Fruit fly (Drosophila melanogaster) S2 (cell line): ENCODE data around the gene CG43897.
"Not testable (repeated sequence)": the region's sequence is repeated elsewhere in the genome, so short reads cannot be mapped to it uniquely, and the experiment has no call there.

Experiments used
- CG8478 ChIP-seq: fragments of >200 bp; optimal IDR thresholded peaks from 2 replicates; lab custom pipeline; 2018
- CTCF ChIP-seq, 2 experiments: fragments of >200 bp; optimal IDR thresholded peaks; 2 replicates each; lab custom pipeline; 2018

Gene CG43897

dm6 chr3L:9813345-9813897, at the start of gene CG43897:
Gene CG43897, plus strand, starts transcription at chr3L:9813847.
- no peak for TF ChIP-seq CG8478 (lab: Kevin White, UChicago)
- no peak for TF ChIP-seq CTCF (optimal IDR thresholded peaks at IDR 0.05; lab: Kevin White, UChicago)

DNA sequence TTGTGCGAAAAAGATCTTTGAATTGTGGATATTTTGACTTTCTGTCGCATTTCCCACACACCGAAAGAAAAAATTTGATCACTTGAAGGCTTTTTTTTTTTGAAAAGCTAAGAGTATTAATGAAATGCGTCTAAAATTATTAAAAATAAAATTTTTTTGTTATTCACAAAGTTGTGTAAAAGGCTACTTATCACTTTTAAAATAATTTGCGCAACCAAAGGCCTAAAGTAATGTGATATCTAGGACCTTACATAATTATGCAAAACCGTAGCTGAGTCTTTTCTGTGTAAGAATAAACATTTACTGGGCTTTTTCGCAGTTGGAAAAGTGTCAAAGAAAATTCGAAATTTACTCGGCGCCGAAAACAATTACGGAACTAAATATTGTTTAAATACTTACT, 49.3 kb upstream of the CG43897 start:
- TF ChIP-seq CG8478 (lab: Kevin White, UChicago): no peak
- TF ChIP-seq CTCF (optimal IDR thresholded peaks at IDR 0.05; lab: Kevin White, UChicago): no peak

DNA sequence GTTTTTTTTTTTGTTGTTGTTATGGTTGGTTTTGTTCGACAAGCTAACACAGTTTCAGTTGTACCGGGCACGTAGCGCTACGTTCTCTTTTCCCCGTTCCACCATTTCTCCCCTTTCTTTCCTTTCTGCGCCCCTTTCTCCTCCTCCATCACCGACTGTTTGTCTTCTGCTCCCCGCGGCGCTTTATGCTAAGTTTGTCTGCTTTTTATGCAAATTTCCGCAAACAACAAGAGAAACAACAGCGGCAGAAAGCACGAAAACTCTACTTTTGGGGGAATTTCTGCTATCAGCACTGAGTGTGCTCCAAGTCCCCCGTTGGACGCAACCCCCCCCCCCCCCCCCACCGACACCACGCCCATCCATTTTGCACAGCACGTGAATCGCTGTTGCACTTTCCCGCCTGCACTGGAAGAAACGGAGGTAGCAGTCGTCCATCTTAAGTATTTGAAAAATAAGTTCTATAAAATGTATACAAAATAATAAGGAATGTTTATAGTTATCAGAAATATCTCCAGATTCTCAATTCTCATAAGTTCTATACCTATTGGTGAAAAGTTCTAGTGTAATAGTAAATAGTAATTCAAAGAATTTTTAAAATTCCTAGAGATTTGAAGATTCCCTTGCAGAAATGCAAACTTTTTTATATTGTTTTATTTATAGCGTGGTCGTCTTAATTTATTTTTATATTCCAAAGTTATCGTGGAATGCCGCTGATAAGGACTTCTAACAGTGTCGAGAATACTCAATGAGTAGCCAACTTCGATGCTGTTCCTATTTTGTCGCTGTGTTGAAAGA, 48.5 kb upstream of the CG43897 start:
- TF ChIP-seq CTCF (optimal IDR thresholded peaks at IDR 0.05; lab: Kevin White, UChicago): no peak
- TF ChIP-seq CG8478 (lab: Kevin White, UChicago): no peak

dm6 chr3L:9765710-9766005, 48.0 kb upstream of the CG43897 start:
- TF ChIP-seq CTCF (optimal IDR thresholded peaks at IDR 0.05; lab: Kevin White, UChicago) (no peak), CG8478 (lab: Kevin White, UChicago) (no peak)

DNA sequence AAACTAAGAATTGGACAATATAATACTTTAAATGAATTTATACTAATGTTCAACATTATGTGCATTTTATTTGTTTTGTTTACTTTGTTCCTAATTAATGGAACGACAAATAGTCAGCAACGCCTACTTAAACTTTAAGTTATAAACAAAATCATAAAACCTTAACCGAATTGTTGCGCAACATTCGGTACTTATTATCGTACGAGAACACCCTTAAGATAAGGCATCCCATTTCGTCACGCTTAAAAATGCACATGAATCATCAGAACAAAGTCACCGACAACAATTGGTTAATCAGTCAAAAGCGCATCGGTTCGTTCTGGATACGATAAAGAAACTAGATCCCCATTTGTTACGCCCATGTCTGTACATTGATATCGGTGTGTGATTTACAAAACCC, 47.3 kb upstream of the CG43897 start:
- TF ChIP-seq CTCF (optimal IDR thresholded peaks at IDR 0.05; lab: Kevin White, UChicago) (no peak), CG8478 (lab: Kevin White, UChicago) (no peak)

dm6 chr3L:9767636-9768358, 45.9 kb upstream of the CG43897 start:
- TF ChIP-seq CTCF (optimal IDR thresholded peaks at IDR 0.05; lab: Kevin White, UChicago) (no peak), CG8478 (lab: Kevin White, UChicago) (no peak)

- TF ChIP-seq CTCF (optimal IDR thresholded peaks at IDR 0.05; lab: Kevin White, UChicago) (no peak), CG8478 (lab: Kevin White, UChicago) (no peak)
These were observed 45.3 kb upstream of the CG43897 start for dm6 chr3L:9768385-9768784.

DNA sequence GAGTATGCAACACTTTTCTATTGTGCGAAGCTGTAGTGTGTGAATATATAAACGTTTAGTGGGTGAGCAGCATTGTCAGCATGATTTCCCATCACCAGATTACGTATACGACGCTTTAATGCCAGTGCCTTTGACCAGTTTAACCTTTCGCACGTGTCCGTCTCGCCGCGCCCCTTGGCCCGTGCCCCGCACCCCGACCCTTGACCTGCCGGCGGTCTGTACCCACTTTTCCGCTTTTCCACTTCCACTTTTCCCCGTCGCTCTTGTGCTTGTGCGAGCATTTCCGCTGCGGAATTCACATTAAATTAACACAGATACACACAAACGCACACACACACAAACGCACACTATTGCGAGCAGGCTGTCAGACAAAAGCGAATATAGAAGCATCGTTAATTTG, 37.9 kb upstream of the CG43897 start:
- TF ChIP-seq CG8478 (lab: Kevin White, UChicago): no peak
- no peak for TF ChIP-seq CTCF (optimal IDR thresholded peaks at IDR 0.05; lab: Kevin White, UChicago)

DNA sequence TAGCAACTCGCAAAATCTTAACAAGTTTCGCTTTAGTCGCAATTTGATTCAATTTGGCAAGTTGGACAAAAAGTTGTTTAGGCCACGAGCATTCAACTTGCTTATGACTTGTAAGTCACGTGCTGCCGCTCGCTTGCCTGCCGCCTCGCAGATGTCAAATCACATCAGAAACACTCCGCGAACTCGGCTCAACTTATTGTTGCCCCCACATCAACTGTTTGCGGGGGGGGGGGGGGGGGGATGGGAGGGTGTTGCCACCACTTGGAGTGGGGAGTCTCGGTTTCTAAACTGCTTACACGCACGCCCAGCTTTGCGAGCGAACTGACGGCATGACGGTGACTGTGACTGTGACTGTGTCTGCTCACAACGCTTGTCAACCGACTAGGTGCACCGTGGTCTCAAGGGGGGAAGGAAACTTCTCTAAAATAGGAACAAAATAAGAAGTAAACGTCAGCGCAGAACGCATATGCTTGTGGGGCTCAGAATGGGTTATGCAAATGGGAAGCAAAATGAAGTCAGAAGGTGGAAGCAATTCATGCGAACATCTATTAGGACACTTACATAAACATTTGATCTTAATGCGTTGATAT, 36.7 kb upstream of the CG43897 start:
- TF ChIP-seq CTCF (optimal IDR thresholded peaks at IDR 0.05; lab: Kevin White, UChicago) (no peak), CG8478 (lab: Kevin White, UChicago) (no peak)

DNA sequence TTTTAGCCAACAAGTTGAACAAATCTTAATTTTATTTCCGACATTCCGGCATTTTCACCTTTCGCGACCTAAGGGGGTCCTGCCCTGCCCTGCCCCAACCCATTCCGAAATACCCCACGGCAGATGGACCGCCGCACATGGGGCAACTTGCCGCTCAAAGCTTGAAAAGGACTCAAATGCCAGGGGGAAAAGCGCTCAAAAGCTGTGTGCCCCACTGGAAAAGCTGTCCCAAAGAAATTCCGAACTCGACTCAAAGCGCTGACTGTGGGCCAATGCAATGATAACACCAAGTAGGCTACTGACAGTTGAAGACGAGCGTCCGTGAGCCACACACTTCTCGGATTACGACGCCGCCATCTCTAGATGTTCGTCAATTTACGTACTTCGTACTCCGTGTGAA, 26.9 kb upstream of the CG43897 start, which contains the start of gene CG32052:
TSS of gene CG32052 (plus strand) at position 301 of the 400 bp plus-strand sequence.
- TF ChIP-seq CTCF (optimal IDR thresholded peaks at IDR 0.05; lab: Kevin White, UChicago): no peak
- TF ChIP-seq CG8478 (lab: Kevin White, UChicago): no peak

dm6 chr3L:9797587-9797986, 16.1 kb upstream of the CG43897 start, which contains the start of gene Zasp67:
Gene Zasp67, minus strand, starts transcription at chr3L:9797687.
- TF ChIP-seq CG8478 (lab: Kevin White, UChicago) (no peak), CTCF (optimal IDR thresholded peaks at IDR 0.05; lab: Kevin White, UChicago) (no peak)

- not testable (repeated sequence) for TF ChIP-seq CG8478 (lab: Kevin White, UChicago); CTCF (optimal IDR thresholded peaks at IDR 0.05; lab: Kevin White, UChicago)
These were observed 15.5 kb upstream of the CG43897 start, which contains the start of gene Ilp1 for dm6 chr3L:9798120-9798519. Gene Ilp1, plus strand, starts transcription at chr3L:9798420.

DNA sequence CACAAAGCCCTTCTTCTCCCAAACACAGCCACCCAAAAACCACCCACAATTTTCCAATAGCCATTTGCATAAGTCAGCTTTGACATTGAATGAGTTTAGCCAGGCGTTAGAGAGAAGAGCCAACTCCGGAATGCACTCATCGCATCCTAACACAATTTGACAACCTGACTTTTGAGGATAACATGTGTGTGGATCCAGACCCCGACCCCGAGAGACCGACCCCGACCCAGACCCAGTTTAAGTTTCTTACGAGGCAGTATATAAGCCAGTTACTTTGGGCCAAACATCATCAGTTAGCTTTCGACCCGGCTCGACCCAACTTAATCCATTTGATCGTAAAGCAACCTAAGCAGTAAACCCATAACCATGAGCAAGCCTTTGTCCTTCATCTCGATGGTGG, 14.2 kb upstream of the CG43897 start, which contains the start of gene Ilp2:
TSS of gene Ilp2 (plus strand) at position 301 of the 400 bp plus-strand sequence.
- no peak for TF ChIP-seq CTCF (optimal IDR thresholded peaks at IDR 0.05; lab: Kevin White, UChicago)
- TF ChIP-seq CG8478 (lab: Kevin White, UChicago): no peak

DNA sequence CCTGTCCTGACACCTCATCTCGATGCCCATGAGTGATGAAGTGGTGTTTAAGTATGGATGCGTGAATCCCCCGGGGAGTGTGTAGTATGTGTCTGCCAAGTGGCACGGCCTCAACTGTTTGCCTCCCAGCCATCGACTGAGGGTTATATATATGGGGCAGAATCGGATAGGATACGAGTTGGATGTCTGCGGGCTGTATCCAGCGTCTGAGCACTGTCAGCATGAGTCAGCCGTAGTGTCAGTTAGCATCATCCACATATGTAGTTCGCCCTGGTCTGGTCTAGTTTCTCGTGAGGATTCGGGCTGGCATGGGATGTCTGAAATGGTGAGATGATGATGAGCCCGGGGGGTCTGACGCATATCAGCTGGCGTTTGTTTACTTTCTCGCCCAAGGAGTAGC, 11.6 kb upstream of the CG43897 start, which contains the start of gene Ilp3:
TSS of gene Ilp3 (minus strand) at position 101 of the 400 bp plus-strand sequence.
- TF ChIP-seq CG8478 (lab: Kevin White, UChicago): no peak
- no peak for TF ChIP-seq CTCF (optimal IDR thresholded peaks at IDR 0.05; lab: Kevin White, UChicago)
